Fruit fly (Drosophila melanogaster): ENCODE data around the gene elav.

elav gene

DNA sequence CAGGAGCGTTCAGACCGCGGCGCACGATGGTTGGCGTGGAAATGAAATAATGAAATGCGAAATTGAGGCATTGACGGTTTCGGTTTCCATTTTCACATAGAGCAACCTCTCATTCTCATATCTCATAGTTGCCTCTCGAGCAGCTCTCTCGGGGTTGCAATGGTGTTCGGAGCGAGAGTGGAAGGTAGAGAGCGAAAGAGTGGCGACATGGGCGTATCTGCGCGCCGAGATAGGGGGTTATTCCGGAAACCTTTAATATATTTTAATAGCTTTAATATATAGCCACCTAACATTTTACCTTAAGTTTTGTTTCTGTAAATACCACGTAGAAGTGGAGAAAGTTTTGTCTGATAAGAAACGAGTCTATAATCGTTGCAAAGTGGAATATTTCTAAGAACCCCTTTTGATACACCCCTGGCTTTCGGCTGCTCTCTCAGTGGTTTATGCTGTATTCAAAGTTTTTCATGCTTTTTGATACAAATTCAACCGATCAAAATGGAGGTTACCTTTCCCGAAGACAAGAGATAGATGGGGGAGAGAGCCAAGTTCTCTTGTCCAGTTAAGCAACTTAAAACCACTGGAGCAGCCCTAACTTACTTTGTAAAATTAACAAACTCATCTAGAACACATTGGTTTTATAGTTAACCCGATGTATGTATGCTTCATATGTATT is at the start of gene elav:
elav (minus strand) TSS at position 48 of the 673 bp plus-strand sequence.
- no peak for TF ChIP-seq psq (optimal IDR thresholded peaks at IDR 0.05)
- TF ChIP-seq Dll (optimal IDR thresholded peaks at IDR 0.05), result peak; percentile 67

DNA sequence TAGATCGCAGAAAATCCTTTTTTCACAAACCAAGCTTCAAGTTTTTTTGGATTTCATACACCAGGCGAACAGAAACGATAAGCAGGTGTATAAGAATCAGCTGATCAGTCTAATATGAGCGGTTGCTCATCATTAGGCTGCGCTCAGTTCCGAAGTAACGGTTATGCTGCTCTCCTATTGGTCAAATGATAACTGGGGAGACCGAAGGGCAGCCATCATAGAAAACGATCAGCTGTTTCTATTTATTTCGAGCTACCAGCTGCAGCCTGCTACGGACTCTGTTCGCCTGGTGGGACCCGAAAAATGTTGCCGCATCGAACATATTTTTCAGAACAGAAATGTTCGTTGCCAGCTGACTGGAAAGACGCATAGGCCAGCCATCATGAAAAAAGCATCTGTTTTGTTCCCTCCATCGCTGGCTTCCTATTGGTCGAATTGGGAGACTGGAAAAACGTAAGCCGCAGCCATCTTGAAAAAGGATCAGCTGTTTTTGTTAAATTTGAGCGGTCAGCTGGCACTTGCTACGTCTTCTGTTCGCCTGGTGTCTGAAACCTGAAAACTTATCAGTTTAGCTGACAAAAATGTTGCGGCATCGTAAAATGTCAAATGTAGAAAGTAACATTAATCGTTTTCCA is 23.5 kb upstream of the elav start:
- TF ChIP-seq pan (optimal IDR thresholded peaks at IDR 0.05) (no peak), Dll (optimal IDR thresholded peaks at IDR 0.05) (no peak), EcR (GFP tag; optimal IDR thresholded peaks at IDR 0.05) (no peak), usp (GFP tag; optimal IDR thresholded peaks at IDR 0.05) (no peak), CG8478 (optimal IDR thresholded peaks at IDR 0.05) (no peak), psq (optimal IDR thresholded peaks at IDR 0.05) (no peak)

DNA sequence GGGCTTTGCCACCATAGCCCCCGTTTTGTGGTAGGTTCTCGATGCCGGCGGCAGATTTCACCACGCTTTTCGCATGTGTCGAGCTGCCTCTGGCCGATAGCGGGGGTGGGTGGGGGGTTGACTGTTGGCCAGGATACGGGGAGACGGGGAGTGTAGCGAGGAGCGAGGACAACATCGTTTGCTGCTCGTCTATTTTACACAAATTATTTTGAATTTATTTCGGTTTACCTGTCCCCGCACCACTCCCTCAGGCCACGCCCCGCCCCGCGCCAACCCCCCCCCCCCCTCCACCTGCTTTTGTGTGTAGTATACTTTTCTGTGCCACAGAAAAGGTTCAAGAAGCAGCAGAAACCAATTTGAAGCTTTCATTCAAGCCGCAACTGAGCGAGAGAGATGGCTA is 19.0 kb upstream of the elav start:
- TF ChIP-seq Dll (optimal IDR thresholded peaks at IDR 0.05), result no peak
- no peak for TF ChIP-seq psq (optimal IDR thresholded peaks at IDR 0.05)
- TF ChIP-seq CG8478 (optimal IDR thresholded peaks at IDR 0.05), result no peak
- no peak for TF ChIP-seq EcR (GFP tag; optimal IDR thresholded peaks at IDR 0.05)

DNA sequence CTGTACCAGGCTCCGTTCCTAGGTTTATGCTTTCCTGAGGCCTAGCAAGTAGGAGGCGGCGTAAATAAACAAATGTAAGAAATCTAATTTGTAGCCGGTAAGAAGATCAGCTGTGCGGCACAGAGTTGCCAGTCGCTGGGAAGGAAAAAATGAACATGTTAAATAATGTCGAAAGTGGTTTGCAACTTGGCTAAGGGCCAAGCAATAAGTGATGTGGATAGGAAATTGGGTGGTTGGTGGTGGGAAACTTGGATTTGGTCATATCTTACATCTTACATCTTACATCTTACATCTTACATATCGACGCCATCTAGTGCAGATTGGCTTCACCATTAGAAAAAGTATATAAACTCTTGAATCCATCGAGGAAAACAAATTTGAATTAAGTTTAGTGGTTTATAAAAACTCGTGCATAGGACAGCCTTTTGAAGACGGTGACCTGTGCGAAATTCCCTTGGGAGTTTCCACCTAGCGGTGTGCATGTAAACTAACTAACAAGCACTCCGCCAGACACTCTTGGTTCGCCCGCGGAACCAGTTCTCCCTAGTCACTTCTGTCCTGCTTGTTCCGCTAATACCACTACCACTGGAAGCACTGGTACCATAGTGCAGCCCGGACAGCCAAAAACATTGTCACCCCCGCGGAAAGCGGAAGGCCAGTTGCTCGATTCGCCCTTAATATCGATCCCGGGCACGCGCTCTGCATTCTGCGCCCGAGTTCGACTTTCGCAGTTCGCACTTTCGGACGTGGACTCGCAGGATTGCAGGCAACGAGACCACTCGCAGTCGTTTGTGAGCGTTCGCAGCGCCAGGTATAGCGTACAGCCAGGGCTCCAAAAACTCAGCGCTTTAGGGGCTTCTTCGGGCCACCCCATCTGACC is 6.9 kb upstream of the elav start, which contains the start of the genes CG4293 and Appl:
CG4293 (minus strand) TSS at position 568 of the 880 bp plus-strand sequence.
Appl (plus strand) TSS at position 778 of the 880 bp plus-strand sequence.
- TF ChIP-seq psq (optimal IDR thresholded peaks at IDR 0.05) (no peak), CG8478 (optimal IDR thresholded peaks at IDR 0.05) (no peak), pan (optimal IDR thresholded peaks at IDR 0.05) (no peak), Dll (optimal IDR thresholded peaks at IDR 0.05) (no peak)

dm6 chrX:526479-527071 is 3.5 kb upstream of the elav start:
- TF ChIP-seq psq (optimal IDR thresholded peaks at IDR 0.05) (no peak), Dll (optimal IDR thresholded peaks at IDR 0.05) (no peak), pan (optimal IDR thresholded peaks at IDR 0.05) (no peak), EcR (GFP tag; optimal IDR thresholded peaks at IDR 0.05) (no peak), CG8478 (optimal IDR thresholded peaks at IDR 0.05) (no peak), usp (GFP tag; optimal IDR thresholded peaks at IDR 0.05) (no peak)

DNA sequence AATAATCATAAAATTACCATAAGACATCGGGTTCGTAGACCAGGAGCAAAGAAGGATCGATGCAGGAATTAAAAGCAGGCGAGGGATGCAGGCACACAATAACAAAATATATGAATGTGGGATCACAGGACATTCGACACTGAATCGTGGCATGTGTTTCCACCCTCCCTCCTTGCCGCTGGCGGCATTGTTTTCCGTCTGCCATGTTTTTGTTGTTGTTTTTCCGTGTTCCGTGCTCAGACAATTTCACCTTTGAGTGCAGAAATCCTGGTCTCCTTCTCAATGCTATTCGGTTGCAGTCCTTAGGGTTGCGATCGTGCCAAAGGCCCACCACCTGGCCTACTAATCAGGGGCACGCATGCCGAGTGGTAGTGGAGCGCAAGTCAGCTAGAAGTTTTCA is 2.6 kb upstream of the elav start:
- TF ChIP-seq EcR (GFP tag; optimal IDR thresholded peaks at IDR 0.05) (no peak), psq (optimal IDR thresholded peaks at IDR 0.05) (no peak), pan (optimal IDR thresholded peaks at IDR 0.05) (no peak), CG8478 (optimal IDR thresholded peaks at IDR 0.05) (no peak), usp (GFP tag; optimal IDR thresholded peaks at IDR 0.05) (no peak), Dll (optimal IDR thresholded peaks at IDR 0.05) (no peak)

dm6 chrX:524331-524730 is 1.3 kb upstream of the elav start:
- no peak for TF ChIP-seq psq (optimal IDR thresholded peaks at IDR 0.05)
- TF ChIP-seq Dll (optimal IDR thresholded peaks at IDR 0.05), result no peak
- no peak for TF ChIP-seq usp (GFP tag; optimal IDR thresholded peaks at IDR 0.05)
- no peak for TF ChIP-seq pan (optimal IDR thresholded peaks at IDR 0.05)
- TF ChIP-seq EcR (GFP tag; optimal IDR thresholded peaks at IDR 0.05), result no peak
- no peak for TF ChIP-seq CG8478 (optimal IDR thresholded peaks at IDR 0.05)

DNA sequence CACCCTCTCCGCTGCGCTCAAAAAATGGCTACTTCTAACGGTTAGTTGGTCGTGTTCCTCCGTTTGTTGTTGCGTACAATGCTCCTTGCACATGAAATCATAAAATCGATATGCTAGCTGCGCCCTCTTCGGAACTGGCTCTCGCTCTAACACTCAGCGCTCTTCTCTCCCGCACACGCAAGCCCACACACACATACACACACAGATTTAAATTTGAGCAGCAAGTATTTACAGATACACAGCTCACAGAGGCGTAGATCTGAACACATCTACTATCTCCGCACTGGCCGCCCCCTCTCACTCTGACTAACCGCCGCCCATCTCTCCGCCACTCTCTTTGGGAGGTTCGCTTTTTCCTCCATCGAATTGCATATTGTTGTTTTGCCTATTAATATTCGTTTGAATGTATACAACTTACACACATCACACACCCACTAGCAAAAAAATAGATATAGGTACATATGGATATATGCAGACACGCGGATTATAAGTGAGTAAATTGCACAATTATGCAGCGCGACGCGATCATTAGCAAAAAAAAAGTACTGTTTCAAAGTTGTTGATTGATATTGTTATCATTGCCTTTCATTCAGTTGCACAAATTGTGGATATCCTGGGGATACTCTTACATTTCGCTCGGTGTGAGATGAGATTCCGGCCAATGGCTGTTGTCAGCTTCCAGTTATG is 526 bp downstream of the elav start:
- TF ChIP-seq usp (GFP tag; optimal IDR thresholded peaks at IDR 0.05), result no peak
- no peak for TF ChIP-seq CG8478 (optimal IDR thresholded peaks at IDR 0.05)
- no peak for TF ChIP-seq psq (optimal IDR thresholded peaks at IDR 0.05)
- peak; percentile 44 for TF ChIP-seq Dll (optimal IDR thresholded peaks at IDR 0.05)
- peak in 1 of 2 experiments; percentile 63 for TF ChIP-seq EcR (GFP tag; optimal IDR thresholded peaks at IDR 0.05)

DNA sequence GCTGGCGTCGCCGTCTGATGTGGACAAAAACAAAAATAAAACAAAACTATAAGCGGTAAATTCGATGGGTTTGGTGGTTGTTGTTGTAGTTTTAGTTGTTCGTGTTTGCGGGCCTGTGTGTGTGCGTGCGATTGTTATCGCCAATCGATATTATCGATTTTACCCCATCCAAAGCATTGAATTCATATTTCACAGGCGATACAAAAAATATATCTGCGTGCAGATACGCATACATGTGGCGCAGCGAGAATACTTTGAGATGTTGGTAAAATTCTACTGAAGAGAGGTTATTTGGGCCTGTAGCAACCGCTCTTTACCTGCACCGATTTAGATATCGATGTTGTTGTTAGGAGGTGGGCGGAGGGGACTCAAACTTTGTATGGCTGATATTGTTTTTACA is 1.3 kb downstream of the elav start:
- TF ChIP-seq psq (optimal IDR thresholded peaks at IDR 0.05) (no peak), Dll (optimal IDR thresholded peaks at IDR 0.05) (no peak), CG8478 (optimal IDR thresholded peaks at IDR 0.05) (no peak)

DNA sequence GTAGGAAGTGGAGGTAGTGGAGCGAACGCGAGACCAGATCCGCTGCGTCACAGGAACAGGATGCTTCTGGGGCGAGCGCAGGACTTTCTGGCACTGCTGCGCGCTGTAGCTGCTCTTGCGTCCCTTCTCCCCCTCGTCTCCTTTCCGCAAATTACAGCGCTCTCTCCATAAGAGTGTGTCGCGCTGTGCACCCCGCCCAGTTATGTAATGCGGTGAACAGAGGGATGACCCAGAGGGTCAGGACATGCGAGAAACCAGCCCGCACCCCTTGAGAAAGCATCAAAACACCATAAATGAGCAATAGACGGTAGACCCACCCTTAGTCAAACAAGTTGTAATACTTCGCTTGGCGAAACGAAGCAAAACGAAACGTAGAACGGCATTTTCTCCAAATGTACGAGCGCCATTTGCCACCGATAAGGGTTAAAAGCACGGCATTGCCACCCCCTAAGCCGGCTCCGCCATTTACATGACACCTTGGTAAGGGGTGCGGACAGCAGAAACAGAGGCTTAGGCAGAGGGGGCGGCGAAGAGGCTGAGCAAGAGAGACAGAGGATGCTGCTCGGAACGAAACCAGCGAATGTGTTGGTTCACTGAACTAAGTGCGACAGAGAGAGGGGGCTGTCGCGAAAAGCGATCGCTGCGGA is 2.7 kb downstream of the elav start:
- no peak for TF ChIP-seq Dll (optimal IDR thresholded peaks at IDR 0.05)
- TF ChIP-seq CG8478 (optimal IDR thresholded peaks at IDR 0.05), result no peak
- TF ChIP-seq usp (GFP tag; optimal IDR thresholded peaks at IDR 0.05), result no peak
- TF ChIP-seq psq (optimal IDR thresholded peaks at IDR 0.05), result no peak
- no peak for TF ChIP-seq pan (optimal IDR thresholded peaks at IDR 0.05)
- TF ChIP-seq EcR (GFP tag; optimal IDR thresholded peaks at IDR 0.05), result no peak

dm6 chrX:518858-519257 is 4.2 kb downstream of the elav start:
- TF ChIP-seq psq (optimal IDR thresholded peaks at IDR 0.05) (no peak), Dll (optimal IDR thresholded peaks at IDR 0.05) (no peak), pan (optimal IDR thresholded peaks at IDR 0.05) (no peak), usp (GFP tag; optimal IDR thresholded peaks at IDR 0.05) (no peak), CG8478 (optimal IDR thresholded peaks at IDR 0.05) (no peak), EcR (GFP tag; optimal IDR thresholded peaks at IDR 0.05) (no peak)

All from whole organism.